Worm (Caenorhabditis elegans): ENCODE measurements around the gene gplb-1.

DNA sequence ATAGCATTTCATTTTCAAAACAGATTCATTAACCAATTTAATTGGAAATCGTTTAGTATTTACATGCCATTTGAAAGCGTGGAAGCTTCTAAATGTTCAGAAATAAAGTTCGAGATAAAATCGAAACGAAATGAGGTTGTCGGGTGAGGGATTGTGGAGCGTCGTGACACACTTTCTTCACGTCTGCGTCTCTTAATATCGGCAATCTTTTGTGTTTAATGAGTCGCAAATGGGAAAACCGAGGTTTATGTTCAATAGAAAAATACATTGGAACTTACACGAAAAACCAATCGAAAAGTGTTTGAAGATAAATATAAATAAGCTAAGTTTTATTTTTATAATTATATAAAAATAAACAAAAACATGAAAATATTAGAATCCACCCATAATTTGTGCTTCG lies 10.2 kb downstream of the gplb-1 start:
- TF ChIP-seq pha-4 (tag; optimal IDR thresholded peaks at IDR 0.05) (no peak), sem-2 (GFP tag; optimal IDR thresholded peaks at IDR 0.05) (no peak), sptf-1 (tag; optimal IDR thresholded peaks at IDR 0.05) (no peak)

Data from whole organism, mixed stage, embryonic.